Fruit fly (Drosophila melanogaster): ENCODE results near the gene ImpL1.

DNA sequence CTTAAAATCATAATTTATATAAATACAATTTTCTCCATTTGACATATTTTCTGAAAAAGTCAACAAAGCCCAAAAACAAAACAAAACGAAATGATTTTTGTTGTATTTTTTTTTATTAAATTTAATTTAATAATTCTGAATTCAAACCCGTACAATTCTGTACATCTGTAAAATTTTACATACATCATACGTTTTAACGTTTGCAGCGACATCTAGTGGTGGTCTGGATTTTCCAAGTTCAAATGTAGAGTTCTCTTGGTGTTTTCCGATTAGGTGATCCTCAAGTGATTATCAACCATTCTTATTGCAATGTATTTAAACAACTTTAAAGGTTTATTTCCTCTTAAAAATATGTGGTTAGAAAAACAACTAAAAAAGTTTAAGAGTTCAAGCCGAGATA lies 28.4 kb downstream of the ImpL1 start:
- TF ChIP-seq usp (GFP tag; optimal IDR thresholded peaks at IDR 0.05) (no peak), psq (optimal IDR thresholded peaks at IDR 0.05) (no peak), CG8478 (optimal IDR thresholded peaks at IDR 0.05) (no peak)
